Worm (Caenorhabditis elegans): Measurements from ENCODE around the gene sphr-1.
A peak's percentile ranks its signal among the peaks of the same experiment; 100 is the strongest.

sphr-1 gene

ce11 chrV:9175218-9175837, 16.1 kb upstream of the sphr-1 start, which contains the start of gene spas-1 (continued):
- TF ChIP-seq hmg-11 (tag; optimal IDR thresholded peaks at IDR 0.05) (peak; percentile 71), nhr-25 (tag; optimal IDR thresholded peaks at IDR 0.05) (peak; percentile 84), eor-1 (tag; optimal IDR thresholded peaks at IDR 0.05) (no peak), tbx-2 (tag; optimal IDR thresholded peaks at IDR 0.05) (peak; percentile 76), zag-1 (tag; optimal IDR thresholded peaks at IDR 0.05) (no peak), lsy-12 (tag; optimal IDR thresholded peaks at IDR 0.05) (peak; percentile 73), nhr-76 (tag; optimal IDR thresholded peaks at IDR 0.05) (no peak), nhr-12 (tag; optimal IDR thresholded peaks at IDR 0.05) (no peak), lin-15B (tag; optimal IDR thresholded peaks at IDR 0.05) (peak; percentile 88), unc-62 (GFP tag; optimal IDR thresholded peaks at IDR 0.05) (peak; percentile 60), ceh-28 (tag; optimal IDR thresholded peaks at IDR 0.05) (peak; percentile 82), jun-1 (tag; optimal IDR thresholded peaks at IDR 0.05) (peak; percentile 71), lin-39 (tag; optimal IDR thresholded peaks at IDR 0.05) (peak; percentile 7), skn-1 (tag; optimal IDR thresholded peaks at IDR 0.05) (no peak), ztf-4 (tag; optimal IDR thresholded peaks at IDR 0.05) (no peak), elt-1 (tag; optimal IDR thresholded peaks at IDR 0.05) (peak; percentile 37), fkh-2 (tag; optimal IDR thresholded peaks at IDR 0.05) (no peak), pha-4 (tag; optimal IDR thresholded peaks at IDR 0.05) (peak; percentile 95)

- TF ChIP-seq mml-1 (tag; optimal IDR thresholded peaks at IDR 0.05) (no peak), daf-12 (tag; optimal IDR thresholded peaks at IDR 0.05) (no peak), lin-39 (tag; optimal IDR thresholded peaks at IDR 0.05) (no peak), pha-4 (tag; optimal IDR thresholded peaks at IDR 0.05) (no peak), nhr-28 (tag; optimal IDR thresholded peaks at IDR 0.05) (no peak), lsy-12 (tag; optimal IDR thresholded peaks at IDR 0.05) (no peak), egl-5 (tag; optimal IDR thresholded peaks at IDR 0.05) (no peak), ZK546.5 (tag; optimal IDR thresholded peaks at IDR 0.05) (no peak), snpc-4 (tag; optimal IDR thresholded peaks at IDR 0.05) (no peak), mdl-1 (tag; optimal IDR thresholded peaks at IDR 0.05) (no peak), ztf-11 (tag; optimal IDR thresholded peaks at IDR 0.05) (no peak), jun-1 (tag; optimal IDR thresholded peaks at IDR 0.05) (no peak), nhr-76 (tag; optimal IDR thresholded peaks at IDR 0.05) (no peak), lin-15B (tag; optimal IDR thresholded peaks at IDR 0.05) (no peak), R02D3.7 (tag; optimal IDR thresholded peaks at IDR 0.05) (no peak), elt-3 (tag; optimal IDR thresholded peaks at IDR 0.05) (no peak), nhr-237 (tag; optimal IDR thresholded peaks at IDR 0.05) (no peak)
These were observed 9.7 kb upstream of the sphr-1 start, which contains the start of gene ptr-1 for ce11 chrV:9181669-9182250. Gene ptr-1, minus strand, starts transcription at chrV:9181719.

ce11 chrV:9183718-9184441, 7.5 kb upstream of the sphr-1 start:
- TF ChIP-seq sea-2 (GFP tag; optimal IDR thresholded peaks at IDR 0.05) (no peak), ceh-9 (tag; optimal IDR thresholded peaks at IDR 0.05) (no peak), nhr-25 (tag; optimal IDR thresholded peaks at IDR 0.05) (no peak), unc-62 (GFP tag; optimal IDR thresholded peaks at IDR 0.05) (no peak), skn-1 (tag; optimal IDR thresholded peaks at IDR 0.05) (no peak), mml-1 (tag; optimal IDR thresholded peaks at IDR 0.05) (no peak), fkh-2 (tag; optimal IDR thresholded peaks at IDR 0.05) (no peak), fos-1 (tag; optimal IDR thresholded peaks at IDR 0.05) (no peak), mdl-1 (tag; optimal IDR thresholded peaks at IDR 0.05) (no peak), tbx-2 (tag; optimal IDR thresholded peaks at IDR 0.05) (no peak), nhr-77 (tag; optimal IDR thresholded peaks at IDR 0.05) (no peak), snpc-4 (tag; optimal IDR thresholded peaks at IDR 0.05) (no peak), pha-4 (tag; optimal IDR thresholded peaks at IDR 0.05) (no peak), eor-1 (tag; optimal IDR thresholded peaks at IDR 0.05) (no peak)

- no peak for TF ChIP-seq nhr-12 (tag; optimal IDR thresholded peaks at IDR 0.05)
- TF ChIP-seq nhr-76 (tag; optimal IDR thresholded peaks at IDR 0.05), result no peak
- TF ChIP-seq skn-1 (tag; optimal IDR thresholded peaks at IDR 0.05), result no peak
- TF ChIP-seq ztf-4 (tag; optimal IDR thresholded peaks at IDR 0.05), result no peak
- TF ChIP-seq jun-1 (tag; optimal IDR thresholded peaks at IDR 0.05), result no peak
These were observed 5.4 kb upstream of the sphr-1 start for ce11 chrV:9186028-9186427.
